Fruit fly (Drosophila melanogaster): ENCODE measurements around the gene CG6912.

- TF ChIP-seq Dll (optimal IDR thresholded peaks at IDR 0.05) (no peak), usp (GFP tag; optimal IDR thresholded peaks at IDR 0.05) (no peak), CG8478 (optimal IDR thresholded peaks at IDR 0.05) (no peak), pan (optimal IDR thresholded peaks at IDR 0.05) (no peak)
Measured at dm6 chr3R:15092351-15092750, 44.5 kb downstream of the CG6912 start.

Measured in whole organism.